Worm (Caenorhabditis elegans): ENCODE results near the gene nhr-207.

DNA sequence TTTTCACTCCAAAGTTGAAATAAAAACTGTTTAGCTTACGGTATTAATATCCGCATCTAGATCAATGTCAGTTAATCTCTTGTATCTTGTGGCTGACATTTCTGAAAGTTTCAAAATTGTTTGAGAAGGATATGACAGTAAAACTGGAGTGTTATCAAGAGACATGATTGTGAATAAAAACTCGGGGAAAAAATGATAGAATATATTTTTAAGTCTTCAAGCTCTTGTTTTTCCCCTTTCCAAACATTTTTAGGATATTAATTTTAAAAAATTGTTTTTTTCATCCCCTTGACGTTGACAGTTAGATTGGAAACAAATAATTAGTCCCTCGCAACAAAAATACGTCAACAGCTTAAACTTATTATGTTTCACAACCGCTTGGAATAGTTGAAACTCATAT is 21.1 kb upstream of the nhr-207 start, which contains the start of gene R07B7.6:
- TF ChIP-seq snu-23 (GFP tag; optimal IDR thresholded peaks at IDR 0.05) (no peak), pax-3 (tag; optimal IDR thresholded peaks at IDR 0.05) (no peak), lin-14 (GFP tag; optimal IDR thresholded peaks at IDR 0.05) (no peak), unc-62 (GFP tag; optimal IDR thresholded peaks at IDR 0.05) (no peak), ceh-82 (tag; optimal IDR thresholded peaks at IDR 0.05) (no peak), pqm-1 (tag; optimal IDR thresholded peaks at IDR 0.05) (no peak), nhr-76 (tag; optimal IDR thresholded peaks at IDR 0.05) (no peak), unc-130 (tag; optimal IDR thresholded peaks at IDR 0.05) (no peak), fkh-10 (GFP tag; optimal IDR thresholded peaks at IDR 0.05) (no peak), lsy-2 (tag; optimal IDR thresholded peaks at IDR 0.05) (no peak), nhr-11 (tag; optimal IDR thresholded peaks at IDR 0.05) (no peak), ces-1 (GFP tag; optimal IDR thresholded peaks at IDR 0.05) (no peak), grh-1 (GFP tag; IDR thresholded peaks at IDR 0.05) (no peak), ceh-88 (GFP tag; IDR thresholded peaks at IDR 0.05) (no peak)

Measured in whole organism, L1 larva.